Fruit fly (Drosophila melanogaster) whole organism, embryonic: Measurements from ENCODE around the gene ClpX.

Source experiments
- Adf1 ChIP-seq: fragments of 200-800 bp; sonication (Bioruptor generic); IDR thresholded peaks from 2 replicates; pipeline ENCODE4 v1.3.6; 2022; ENCODE audit warnings: missing biosample characterization, missing genetic modification characterization
- CG10147 ChIP-seq: fragments of 200-800 bp; sonication (Bioruptor generic); optimal IDR thresholded peaks from 2 replicates; lab custom pipeline; 2019; ENCODE audit warnings: missing biosample characterization, mild to moderate bottlenecking, missing genetic modification characterization, moderate library complexity
- CG12942 ChIP-seq: fragments of 200-800 bp; sonication (Bioruptor generic); optimal IDR thresholded peaks from 3 replicates; lab custom pipeline; 2016; ENCODE audit warnings: missing biosample characterization, missing genetic modification characterization
- CG13287 ChIP-seq: fragments of 200-800 bp; sonication (Bioruptor generic); IDR thresholded peaks from 2 replicates; pipeline ENCODE4 v1.3.6; 2022; ENCODE audit warnings: missing biosample characterization, missing genetic modification characterization; ENCODE audit not compliant: partially characterized antibody
- CG13624 ChIP-seq: fragments of 200-800 bp; sonication (Bioruptor generic); optimal IDR thresholded peaks from 2 replicates; lab custom pipeline; 2016; ENCODE audit warnings: missing biosample characterization, missing genetic modification characterization
- CG14710 ChIP-seq: fragments of 200-800 bp; sonication (Bioruptor generic); optimal IDR thresholded peaks from 3 replicates; lab custom pipeline; 2019; ENCODE audit warnings: missing biosample characterization, mild to moderate bottlenecking, missing genetic modification characterization, moderate library complexity
- CG15011 ChIP-seq: fragments of 200-800 bp; sonication (Bioruptor generic); optimal IDR thresholded peaks from 3 replicates; lab custom pipeline; 2018; ENCODE audit warnings: missing biosample characterization, mild to moderate bottlenecking, missing genetic modification characterization
- CG16779 ChIP-seq: fragments of 200-800 bp; sonication (Bioruptor generic); IDR thresholded peaks from 2 replicates; pipeline ENCODE4 v1.3.6; 2022; ENCODE audit warnings: missing biosample characterization, missing genetic modification characterization
- CG2129 ChIP-seq: fragments of 200-800 bp; sonication (Bioruptor generic); IDR thresholded peaks from 2 replicates; pipeline ENCODE4 v1.3.6; 2022; ENCODE audit warnings: missing biosample characterization, missing genetic modification characterization; ENCODE audit not compliant: partially characterized antibody
- CG3407 ChIP-seq: fragments of 200-800 bp; sonication (Bioruptor generic); optimal IDR thresholded peaks from 2 replicates; lab custom pipeline; 2018; ENCODE audit warnings: missing biosample characterization, mild to moderate bottlenecking, missing genetic modification characterization
- CG4707 ChIP-seq: fragments of 200-800 bp; sonication (Bioruptor generic); optimal IDR thresholded peaks from 2 replicates; lab custom pipeline; 2018; ENCODE audit warnings: missing biosample characterization, mild to moderate bottlenecking, missing genetic modification characterization, moderate library complexity
- CG6813 ChIP-seq: fragments of 200-800 bp; sonication (Bioruptor generic); optimal IDR thresholded peaks from 2 replicates; lab custom pipeline; 2017; ENCODE audit warnings: missing biosample characterization, missing genetic modification characterization, mild to moderate bottlenecking, moderate library complexity, missing genetic modification reagents
- CG7786 ChIP-seq: fragments of 200-800 bp; sonication (Bioruptor generic); optimal IDR thresholded peaks from 2 replicates; lab custom pipeline; 2016; ENCODE audit warnings: missing biosample characterization, missing genetic modification characterization
- Chrac-16 ChIP-seq: fragments of 200-800 bp; sonication (Bioruptor generic); optimal IDR thresholded peaks from 3 replicates; lab custom pipeline; 2016; ENCODE audit warnings: missing biosample characterization, missing genetic modification characterization
- D ChIP-seq, 2 experiments: fragments of 200-800 bp in 1 of 2; fragments of >200 bp in 1 of 2; sonication (Bioruptor generic) in 1 of 2; optimal IDR thresholded peaks; 2 replicates in 1 of 2; 3 replicates in 1 of 2; lab custom pipeline; 2017; ENCODE audit warnings: mild to moderate bottlenecking in 1 of 2, missing biosample characterization in 1 of 2, missing genetic modification characterization in 1 of 2, missing genetic modification reagents in 1 of 2
- D19A ChIP-seq: fragments of 200-800 bp; optimal IDR thresholded peaks from 3 replicates; lab custom pipeline; 2019; ENCODE audit warnings: missing biosample characterization, mild to moderate bottlenecking, missing genetic modification characterization, moderate library complexity
- Dbx ChIP-seq: fragments of 200-800 bp; sonication (Bioruptor generic); IDR thresholded peaks from 3 replicates; pipeline ENCODE4 v1.3.6; 2022; ENCODE audit warnings: missing biosample characterization, missing genetic modification characterization
- Dfd ChIP-seq, 2 experiments: fragments of >200 bp; optimal IDR thresholded peaks; 2 replicates each; lab custom pipeline; 2017; ENCODE audit warnings: missing biosample characterization in 2 of 2, missing genetic modification characterization in 2 of 2
- Hr51 ChIP-seq, 2 experiments: fragments of 200-800 bp; sonication (Bioruptor generic); optimal IDR thresholded peaks; 2 replicates in 1 of 2; 3 replicates in 1 of 2; lab custom pipeline; 2016 to 2018; ENCODE audit warnings: missing biosample characterization in 2 of 2, missing genetic modification characterization in 2 of 2, mild to moderate bottlenecking in 1 of 2, moderate library complexity in 1 of 2
- NC2β ChIP-seq: fragments of 200-800 bp; sonication (Bioruptor generic); optimal IDR thresholded peaks from 2 replicates; lab custom pipeline; 2016; ENCODE audit warnings: missing biosample characterization, missing genetic modification characterization
- Nf-YC ChIP-seq: fragments of 200-800 bp; optimal IDR thresholded peaks from 3 replicates; lab custom pipeline; 2019; ENCODE audit warnings: missing biosample characterization, mild to moderate bottlenecking, missing genetic modification characterization, moderate library complexity
- Opbp ChIP-seq: fragments of 200-800 bp; sonication (Bioruptor generic); IDR thresholded peaks from 3 replicates; pipeline ENCODE4 v1.3.6; 2022; ENCODE audit warnings: missing biosample characterization, missing genetic modification characterization; ENCODE audit not compliant: partially characterized antibody
- ac ChIP-seq: fragments of 200-800 bp; sonication (Bioruptor generic); optimal IDR thresholded peaks from 3 replicates; lab custom pipeline; 2017; ENCODE audit warnings: missing biosample characterization, mild to moderate bottlenecking, missing genetic modification characterization
- ash1 ChIP-seq: fragments of 200-800 bp; sonication (Bioruptor generic); optimal IDR thresholded peaks from 2 replicates; lab custom pipeline; 2018; ENCODE audit warnings: missing biosample characterization, mild to moderate bottlenecking, missing genetic modification characterization
- bcd ChIP-seq: fragments of 200-800 bp; sonication (Bioruptor generic); optimal IDR thresholded peaks from 2 replicates; lab custom pipeline; 2017; ENCODE audit warnings: missing biosample characterization, mild to moderate bottlenecking, missing genetic modification characterization
- btn ChIP-seq: fragments of 200-800 bp; sonication (Bioruptor generic); optimal IDR thresholded peaks from 2 replicates; lab custom pipeline; 2016; ENCODE audit warnings: missing biosample characterization, missing genetic modification characterization
- cad ChIP-seq: fragments of >200 bp; optimal IDR thresholded peaks from 2 replicates; lab custom pipeline; 2017; ENCODE audit warnings: missing biosample characterization, missing genetic modification characterization
- chif ChIP-seq, 2 experiments: fragments of 200-800 bp; sonication (Bioruptor generic); optimal IDR thresholded peaks; 3 replicates each; lab custom pipeline; 2016; ENCODE audit warnings: missing biosample characterization in 2 of 2, missing genetic modification characterization in 2 of 2
- crc ChIP-seq: fragments of 200-800 bp; sonication (Bioruptor generic); optimal IDR thresholded peaks from 2 replicates; lab custom pipeline; 2016; ENCODE audit warnings: missing biosample characterization, missing genetic modification characterization
- dpn ChIP-seq, 2 experiments: fragments of 200-800 bp; sonication (Bioruptor generic); optimal IDR thresholded peaks; 3 replicates each; lab custom pipeline; 2016; ENCODE audit warnings: missing biosample characterization in 2 of 2, missing genetic modification characterization in 2 of 2
- fd96Cb ChIP-seq: fragments of 200-800 bp; sonication (Bioruptor generic); optimal IDR thresholded peaks from 2 replicates; lab custom pipeline; 2018; ENCODE audit warnings: missing biosample characterization, mild to moderate bottlenecking, missing genetic modification characterization, moderate library complexity
- fru ChIP-seq: fragments of >200 bp; optimal IDR thresholded peaks from 2 replicates; lab custom pipeline; 2017
- fu2 ChIP-seq: fragments of 200-800 bp; sonication (Bioruptor generic); optimal IDR thresholded peaks from 2 replicates; lab custom pipeline; 2016; ENCODE audit warnings: missing biosample characterization, missing genetic modification characterization
- gem ChIP-seq: fragments of 200-800 bp; sonication (Bioruptor generic); optimal IDR thresholded peaks from 2 replicates; lab custom pipeline; 2019; ENCODE audit warnings: missing biosample characterization, mild to moderate bottlenecking, missing genetic modification characterization, moderate library complexity
- grau ChIP-seq: fragments of 200-800 bp; optimal IDR thresholded peaks from 3 replicates; lab custom pipeline; 2019; ENCODE audit warnings: missing biosample characterization, mild to moderate bottlenecking, missing genetic modification characterization, moderate library complexity
- hkb ChIP-seq, 2 experiments: fragments of 200-800 bp in 1 of 2; fragments of >200 bp in 1 of 2; sonication (Bioruptor generic) in 1 of 2; IDR thresholded peaks in 1 of 2; optimal IDR thresholded peaks in 1 of 2; 2 replicates each; pipeline versions ENCODE4 v1.3.6 to Lab custom; 2017 to 2022; ENCODE audit warnings: missing biosample characterization in 1 of 2, missing genetic modification characterization in 1 of 2
- insv ChIP-seq, 2 experiments: fragments of 200-800 bp; sonication (Bioruptor generic); optimal IDR thresholded peaks; 3 replicates each; lab custom pipeline; 2016 to 2018; ENCODE audit warnings: missing biosample characterization in 2 of 2, missing genetic modification characterization in 2 of 2
- kay ChIP-seq: fragments of 200-800 bp; sonication (Bioruptor generic); optimal IDR thresholded peaks from 2 replicates; lab custom pipeline; 2016; ENCODE audit warnings: missing biosample characterization, missing genetic modification characterization
- klu ChIP-seq: fragments of 200-800 bp; sonication (Bioruptor generic); IDR thresholded peaks from 2 replicates; pipeline ENCODE4 v1.3.6; 2022; ENCODE audit warnings: missing biosample characterization, missing genetic modification characterization
- lov ChIP-seq, 2 experiments: fragments of 200-800 bp in 1 of 2; fragments of >200 bp in 1 of 2; sonication (Bioruptor generic) in 1 of 2; IDR thresholded peaks in 1 of 2; optimal IDR thresholded peaks in 1 of 2; 2 replicates in 1 of 2; 3 replicates in 1 of 2; pipeline versions ENCODE4 v1.3.6 to Lab custom; 2017 to 2022; ENCODE audit warnings: missing biosample characterization in 1 of 2, missing genetic modification characterization in 1 of 2
- mam ChIP-seq: fragments of 200-800 bp; sonication (Bioruptor generic); optimal IDR thresholded peaks from 3 replicates; lab custom pipeline; 2016; ENCODE audit warnings: missing biosample characterization, missing genetic modification characterization
- pzg ChIP-seq: fragments of 200-800 bp; sonication (Bioruptor generic); optimal IDR thresholded peaks from 3 replicates; lab custom pipeline; 2018; ENCODE audit warnings: missing biosample characterization, mild to moderate bottlenecking, missing genetic modification characterization, moderate library complexity
- salm ChIP-seq: fragments of 200-800 bp; sonication (Bioruptor generic); optimal IDR thresholded peaks from 2 replicates; lab custom pipeline; 2018; ENCODE audit warnings: missing biosample characterization, mild to moderate bottlenecking, missing genetic modification characterization
- scrt ChIP-seq: fragments of 200-800 bp; sonication (Bioruptor generic); optimal IDR thresholded peaks from 2 replicates; lab custom pipeline; 2018; ENCODE audit warnings: missing biosample characterization, mild to moderate bottlenecking, missing genetic modification characterization, moderate library complexity
- sd ChIP-seq: fragments of 200-800 bp; sonication (Bioruptor generic); optimal IDR thresholded peaks from 3 replicates; lab custom pipeline; 2018; ENCODE audit warnings: missing biosample characterization, mild to moderate bottlenecking, missing genetic modification characterization, moderate library complexity
- seq ChIP-seq: fragments of 200-800 bp; sonication (Bioruptor generic); IDR thresholded peaks from 2 replicates; pipeline ENCODE4 v1.3.6; 2022; ENCODE audit warnings: missing biosample characterization, missing genetic modification characterization
- sr ChIP-seq: fragments of 200-800 bp; sonication (Bioruptor generic); IDR thresholded peaks from 3 replicates; pipeline ENCODE4 v1.3.6; 2022; ENCODE audit warnings: missing biosample characterization, missing genetic modification characterization
- tin ChIP-seq: fragments of 200-800 bp; sonication (Bioruptor generic); optimal IDR thresholded peaks from 3 replicates; lab custom pipeline; 2016; ENCODE audit warnings: missing biosample characterization, missing genetic modification characterization
- zf30C ChIP-seq: fragments of 200-800 bp; sonication (Bioruptor generic); optimal IDR thresholded peaks from 3 replicates; lab custom pipeline; 2018; ENCODE audit warnings: missing biosample characterization, mild to moderate bottlenecking, missing genetic modification characterization

ClpX gene

DNA sequence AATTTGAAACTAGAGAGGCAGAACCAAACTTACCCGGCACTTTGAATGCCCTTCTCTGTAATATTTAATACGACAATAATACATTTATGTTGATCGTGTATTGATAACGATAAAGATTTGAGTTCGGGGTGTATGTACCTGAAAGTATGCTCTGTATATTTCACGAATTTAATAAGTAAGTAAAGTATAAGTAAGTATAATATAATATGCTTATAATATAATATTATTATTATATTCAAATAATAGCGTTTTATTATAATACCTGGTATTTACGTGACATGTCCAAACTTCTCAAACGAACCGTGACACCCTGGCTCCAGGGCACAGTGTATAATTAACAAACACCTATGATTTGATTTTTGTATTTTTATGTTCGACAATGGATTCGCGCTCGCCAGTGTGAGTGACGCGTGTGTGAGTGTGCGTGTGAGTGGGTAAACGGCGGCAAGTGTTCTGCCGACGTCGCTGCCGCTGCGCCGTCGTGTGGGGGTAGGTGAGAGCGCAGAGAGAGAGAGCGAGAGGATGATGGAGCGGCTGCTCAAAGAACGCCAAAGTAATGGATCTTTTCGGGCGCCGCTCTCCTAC is 13.8 kb downstream of the ClpX start (continued):
- TF ChIP-seq Dfd (GFP tag; optimal IDR thresholded peaks at IDR 0.05; lab: Kevin White, UChicago), result no peak
- no peak for TF ChIP-seq insv (GFP tag; optimal IDR thresholded peaks at IDR 0.05; lab: Kevin White, UChicago)
- no peak for TF ChIP-seq CG2129 (GFP tag; lab: Robert Waterston, UW)
- TF ChIP-seq CG16779 (GFP tag; lab: Robert Waterston, UW), result no peak
- TF ChIP-seq mam (GFP tag; lab: Kevin White, UChicago), result no peak
- TF ChIP-seq D (optimal IDR thresholded peaks at IDR 0.05; lab: Kevin White, UChicago), result no peak
- TF ChIP-seq D (GFP tag; optimal IDR thresholded peaks at IDR 0.05; lab: Kevin White, UChicago), result peak; percentile 67
- peak; percentile 85 for TF ChIP-seq grau (tag; lab: Kevin White, UChicago)
- no peak for TF ChIP-seq hkb (optimal IDR thresholded peaks at IDR 0.05; lab: Kevin White, UChicago)
- TF ChIP-seq hkb (GFP tag; IDR thresholded peaks at IDR 0.05; lab: Robert Waterston, UW), result peak; percentile 66
- TF ChIP-seq CG7786 (GFP tag; lab: Kevin White, UChicago), result no peak
- no peak for TF ChIP-seq chif (GFP tag; optimal IDR thresholded peaks at IDR 0.05; lab: Kevin White, UChicago)
- no peak for TF ChIP-seq CG4707 (GFP tag; lab: Kevin White, UChicago)
- peak; percentile 30 to 40 for TF ChIP-seq dpn (GFP tag; optimal IDR thresholded peaks at IDR 0.05; lab: Kevin White, UChicago)
- TF ChIP-seq Nf-YC (tag; lab: Kevin White, UChicago), result peak; percentile 55
- no peak for TF ChIP-seq fu2
- TF ChIP-seq ash1, result no peak
- no peak for TF ChIP-seq CG13624
- peak; percentile 95 for TF ChIP-seq Adf1 (GFP tag; lab: Robert Waterston, UW)
- peak; percentile 13 for TF ChIP-seq kay (GFP tag; lab: Kevin White, UChicago)
- TF ChIP-seq CG14710 (tag; lab: Kevin White, UChicago), result peak; percentile 56
- no peak for TF ChIP-seq CG3407 (GFP tag; lab: Kevin White, UChicago)
- TF ChIP-seq sr (GFP tag; lab: Robert Waterston, UW), result peak; percentile 88
- peak; percentile 65 for TF ChIP-seq sd (tag; lab: Kevin White, UChicago)
- peak; percentile 74 for TF ChIP-seq CG6813 (GFP tag; lab: Kevin White, UChicago)
- peak; percentile 79 for TF ChIP-seq bcd (GFP tag; lab: Kevin White, UChicago)
- peak; percentile 39 for TF ChIP-seq tin
- no peak for TF ChIP-seq NC2β (GFP tag; lab: Kevin White, UChicago)
- TF ChIP-seq Hr51 (GFP tag; optimal IDR thresholded peaks at IDR 0.05; lab: Kevin White, UChicago), result peak in 1 of 2 experiments; percentile 88
- TF ChIP-seq pzg (GFP tag; lab: Kevin White, UChicago), result no peak
- TF ChIP-seq CG10147 (GFP tag; lab: Kevin White, UChicago), result peak; percentile 94
- peak; percentile 13; the same call in 1 of the 2 replicates for TF ChIP-seq seq
- TF ChIP-seq btn, result no peak
- peak; percentile 77 for TF ChIP-seq Dbx (GFP tag; lab: Robert Waterston, UW)
- TF ChIP-seq fru (lab: Kevin White, UChicago), result no peak
- peak; percentile 29 for TF ChIP-seq CG13287 (GFP tag; lab: Robert Waterston, UW)
- peak; percentile 97 for TF ChIP-seq D19A
- TF ChIP-seq lov (optimal IDR thresholded peaks at IDR 0.05; lab: Kevin White, UChicago), result no peak
- no peak for TF ChIP-seq lov (GFP tag; IDR thresholded peaks at IDR 0.05; lab: Robert Waterston, UW)
- no peak for TF ChIP-seq ac (GFP tag; lab: Kevin White, UChicago)
- TF ChIP-seq gem (tag; lab: Kevin White, UChicago), result peak; percentile 87
- no peak for TF ChIP-seq crc (GFP tag; lab: Kevin White, UChicago)
- no peak for TF ChIP-seq cad (GFP tag; lab: Kevin White, UChicago)
- peak; percentile 53 for TF ChIP-seq salm (tag; lab: Kevin White, UChicago)
- peak; percentile 78 for TF ChIP-seq fd96Cb
- peak; percentile 39 for TF ChIP-seq CG12942
- TF ChIP-seq scrt (GFP tag; lab: Kevin White, UChicago), result peak; percentile 80
- peak; percentile 42 for TF ChIP-seq Chrac-16 (GFP tag; lab: Kevin White, UChicago)
- no peak for TF ChIP-seq Opbp (GFP tag; lab: Robert Waterston, UW)
- TF ChIP-seq zf30C, result no peak
- peak; percentile 65 for TF ChIP-seq CG15011 (GFP tag; lab: Kevin White, UChicago)
- TF ChIP-seq klu (GFP tag; lab: Robert Waterston, UW), result no peak
